Worm (Caenorhabditis elegans): ENCODE data around the gene ttr-33.

- TF ChIP-seq ama-1 (optimal IDR thresholded peaks at IDR 0.05) (no peak), madf-2 (tag; optimal IDR thresholded peaks at IDR 0.05) (no peak), pax-1 (tag; optimal IDR thresholded peaks at IDR 0.05) (no peak), ceh-31 (tag; optimal IDR thresholded peaks at IDR 0.05) (no peak), lim-6 (tag; optimal IDR thresholded peaks at IDR 0.05) (no peak), nhr-11 (tag; optimal IDR thresholded peaks at IDR 0.05) (no peak), F13H6.1 (tag; optimal IDR thresholded peaks at IDR 0.05) (no peak), dve-1 (tag; optimal IDR thresholded peaks at IDR 0.05) (no peak), unc-86 (tag; optimal IDR thresholded peaks at IDR 0.05) (no peak), nfya-1 (tag; optimal IDR thresholded peaks at IDR 0.05) (no peak), K02D7.2 (tag; optimal IDR thresholded peaks at IDR 0.05) (no peak)
These were observed 11.9 kb downstream of the ttr-33 start for ce11 chrV:7825836-7826235.

Data from whole organism, late embryonic.